Worm (Caenorhabditis elegans) whole organism, L3 larva: Measurements from ENCODE around the gene nlp-68.

Experiments
- R02D3.7 ChIP-seq: fragments of 150-350 bp; optimal IDR thresholded peaks from 2 replicates; lab custom pipeline; 2014; ENCODE audit warnings: missing biosample characterization, missing genetic modification characterization
- ama-1 ChIP-seq: fragments of 150-350 bp; optimal IDR thresholded peaks from 2 replicates; lab custom pipeline; 2018
- ceh-16 ChIP-seq: sonication (generic microtip); optimal IDR thresholded peaks from 2 replicates; lab custom pipeline; 2017; ENCODE audit warnings: missing biosample characterization, missing genetic modification characterization
- ceh-28 ChIP-seq: fragments of 150-350 bp; optimal IDR thresholded peaks from 2 replicates; lab custom pipeline; 2014; ENCODE audit warnings: missing biosample characterization, missing genetic modification reagents, missing genetic modification characterization
- ceh-82 ChIP-seq: fragments of 150-350 bp; optimal IDR thresholded peaks from 2 replicates; lab custom pipeline; 2014; ENCODE audit warnings: missing biosample characterization, missing genetic modification characterization
- ceh-9 ChIP-seq: sonication (generic microtip); optimal IDR thresholded peaks from 2 replicates; lab custom pipeline; 2018; ENCODE audit warnings: missing biosample characterization, missing genetic modification characterization
- egl-5 ChIP-seq: fragments of 150-350 bp; optimal IDR thresholded peaks from 2 replicates; lab custom pipeline; 2017; ENCODE audit warnings: missing biosample characterization, missing genetic modification reagents, missing genetic modification characterization, inconsistent platforms
- elt-1 ChIP-seq: fragments of 150-350 bp; optimal IDR thresholded peaks from 2 replicates; lab custom pipeline; 2014; ENCODE audit warnings: missing biosample characterization, missing genetic modification characterization
- elt-2 ChIP-seq: sonication (generic microtip); optimal IDR thresholded peaks from 2 replicates; lab custom pipeline; 2016; ENCODE audit warnings: missing genetic modification reagents, mild to moderate bottlenecking, missing genetic modification characterization, missing compliant biosample characterization
- elt-3 ChIP-seq, 3 experiments: fragments of 150-350 bp in 1 of 3; sonication (generic microtip) in 2 of 3; optimal IDR thresholded peaks; 2 replicates in 2 of 3; 4 replicates in 1 of 3; lab custom pipeline; 2014 to 2017; ENCODE audit warnings: missing biosample characterization in 3 of 3, missing genetic modification characterization in 3 of 3
- eor-1 ChIP-seq, 2 experiments: fragments of 150-350 bp; optimal IDR thresholded peaks; 2 replicates each; lab custom pipeline; 2014 to 2018; ENCODE audit warnings: missing biosample characterization in 2 of 2, missing genetic modification characterization in 2 of 2
- fkh-10 ChIP-seq: sonication (generic microtip); optimal IDR thresholded peaks from 2 replicates; lab custom pipeline; 2017; ENCODE audit warnings: missing biosample characterization, missing genetic modification reagents, missing genetic modification characterization
- fkh-2 ChIP-seq: fragments of 150-350 bp; optimal IDR thresholded peaks from 2 replicates; lab custom pipeline; 2014; ENCODE audit warnings: missing biosample characterization, missing genetic modification reagents, missing genetic modification characterization
- fos-1 ChIP-seq: fragments of 150-350 bp; optimal IDR thresholded peaks from 2 replicates; lab custom pipeline; 2014; ENCODE audit warnings: missing biosample characterization, missing genetic modification characterization
- hmg-11 ChIP-seq: sonication (generic microtip); optimal IDR thresholded peaks from 2 replicates; lab custom pipeline; 2016; ENCODE audit warnings: missing genetic modification characterization, missing compliant biosample characterization
- jun-1 ChIP-seq: fragments of 150-350 bp; optimal IDR thresholded peaks from 2 replicates; lab custom pipeline; 2014; ENCODE audit warnings: missing biosample characterization, missing genetic modification reagents, missing genetic modification characterization
- lin-15B ChIP-seq: fragments of 150-350 bp; optimal IDR thresholded peaks from 2 replicates; lab custom pipeline; 2014; ENCODE audit warnings: missing biosample characterization, missing genetic modification characterization
- lin-39 ChIP-seq: fragments of 150-350 bp; optimal IDR thresholded peaks from 2 replicates; lab custom pipeline; 2018; ENCODE audit warnings: missing biosample characterization, missing genetic modification reagents, missing genetic modification characterization
- lsy-12 ChIP-seq: sonication (generic microtip); optimal IDR thresholded peaks from 2 replicates; lab custom pipeline; 2016; ENCODE audit warnings: mild to moderate bottlenecking, missing genetic modification characterization, missing compliant biosample characterization
- mdl-1 ChIP-seq: fragments of 150-350 bp; optimal IDR thresholded peaks from 2 replicates; lab custom pipeline; 2014; ENCODE audit warnings: missing biosample characterization, missing genetic modification characterization
- nfya-1 ChIP-seq: sonication (generic microtip); optimal IDR thresholded peaks from 2 replicates; lab custom pipeline; 2017; ENCODE audit warnings: missing genetic modification characterization, mild to moderate bottlenecking, missing compliant biosample characterization, antibody characterized with exemption, moderate library complexity; ENCODE audit not compliant: insufficient read depth
- nhr-11 ChIP-seq: fragments of 150-350 bp; optimal IDR thresholded peaks from 2 replicates; lab custom pipeline; 2014; ENCODE audit warnings: missing biosample characterization, missing genetic modification characterization
- nhr-23 ChIP-seq: fragments of 150-350 bp; optimal IDR thresholded peaks from 2 replicates; lab custom pipeline; 2014; ENCODE audit warnings: missing biosample characterization, missing genetic modification reagents, missing genetic modification characterization
- nhr-25 ChIP-seq: sonication (generic microtip); optimal IDR thresholded peaks from 2 replicates; lab custom pipeline; 2017; ENCODE audit warnings: missing biosample characterization, missing genetic modification characterization
- nhr-28 ChIP-seq: fragments of 150-350 bp; optimal IDR thresholded peaks from 2 replicates; lab custom pipeline; 2014; ENCODE audit warnings: missing biosample characterization, missing genetic modification characterization
- nhr-43 ChIP-seq: sonication (generic microtip); optimal IDR thresholded peaks from 2 replicates; lab custom pipeline; 2016; ENCODE audit warnings: mild to moderate bottlenecking, missing genetic modification characterization, missing compliant biosample characterization; ENCODE audit not compliant: poor library complexity, severe bottlenecking
- nhr-67 ChIP-seq: fragments of 150-350 bp; optimal IDR thresholded peaks from 2 replicates; lab custom pipeline; 2014; ENCODE audit warnings: missing biosample characterization, missing genetic modification characterization
- nhr-76 ChIP-seq: fragments of 150-350 bp; sonication (generic microtip); optimal IDR thresholded peaks from 5 replicates; lab custom pipeline; 2014; ENCODE audit warnings: missing biosample characterization, missing genetic modification characterization
- nhr-77 ChIP-seq: fragments of 150-350 bp; optimal IDR thresholded peaks from 2 replicates; lab custom pipeline; 2014; ENCODE audit warnings: missing biosample characterization, missing genetic modification characterization
- pqm-1 ChIP-seq: fragments of 150-350 bp; optimal IDR thresholded peaks from 2 replicates; lab custom pipeline; 2017; ENCODE audit warnings: missing biosample characterization, missing genetic modification characterization, inconsistent platforms
- skn-1 ChIP-seq: fragments of 150-350 bp; optimal IDR thresholded peaks from 2 replicates; lab custom pipeline; 2014; ENCODE audit warnings: missing biosample characterization, missing genetic modification characterization
- snpc-4 ChIP-seq: fragments of 150-350 bp; optimal IDR thresholded peaks from 2 replicates; lab custom pipeline; 2014; ENCODE audit warnings: missing biosample characterization, missing genetic modification characterization
- unc-39 ChIP-seq: sonication (generic microtip); optimal IDR thresholded peaks from 4 replicates; lab custom pipeline; 2017; ENCODE audit warnings: missing biosample characterization, missing genetic modification characterization
- unc-62 ChIP-seq: fragments of 150-350 bp; sonication (generic microtip); optimal IDR thresholded peaks from 4 replicates; lab custom pipeline; 2014; ENCODE audit warnings: missing biosample characterization, missing genetic modification reagents, missing genetic modification characterization
- ztf-11 ChIP-seq: fragments of 150-350 bp; optimal IDR thresholded peaks from 2 replicates; lab custom pipeline; 2014; ENCODE audit warnings: missing biosample characterization, missing genetic modification characterization

Gene nlp-68

DNA sequence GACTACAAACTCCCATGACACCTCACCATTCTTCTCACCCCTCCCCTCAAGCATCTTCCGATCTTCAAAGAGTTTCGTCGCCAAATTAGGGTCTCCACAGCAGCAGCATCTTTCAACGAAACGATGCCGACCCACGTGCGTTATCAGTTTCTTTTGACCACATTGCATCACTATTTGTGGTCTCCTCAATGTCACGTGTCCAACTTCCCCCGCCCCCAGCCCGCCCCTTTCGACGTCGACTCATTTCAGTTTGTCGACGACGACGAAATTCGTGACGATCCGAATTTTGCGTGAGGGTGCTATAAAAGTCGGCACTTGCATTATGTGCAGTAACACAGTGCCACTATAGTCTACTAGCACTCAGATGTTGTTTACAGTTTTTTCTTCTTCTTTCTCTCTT is 4.8 kb downstream of the nlp-68 start (continued):
- TF ChIP-seq elt-3 (tag; optimal IDR thresholded peaks at IDR 0.05; lab: Kevin White, UChicago) (peak in 1 of 3 experiments; percentile 67), nhr-25 (peak; percentile 51)

DNA sequence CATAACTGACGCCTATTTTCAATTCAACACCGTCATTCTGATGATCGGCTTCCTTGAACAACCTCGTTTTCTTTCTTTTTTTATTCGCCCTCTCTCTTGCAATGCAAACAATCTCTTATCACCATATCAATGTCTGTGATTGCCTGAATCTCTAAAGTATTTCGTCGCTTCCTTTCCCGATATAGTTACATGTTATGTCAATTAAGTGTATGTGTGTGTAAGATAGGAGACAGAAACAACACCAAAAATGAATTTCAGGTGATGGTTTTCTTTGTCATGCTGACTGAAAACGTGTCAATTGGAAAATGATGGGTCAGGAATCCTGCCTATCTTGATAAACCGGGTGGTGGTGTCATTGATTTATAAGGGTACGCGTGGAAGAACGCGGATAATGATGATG is 5.7 kb downstream of the nlp-68 start:
- TF ChIP-seq nhr-77 (no peak), fos-1 (peak; percentile 16), nhr-25 (peak; percentile 57), nhr-76 (tag; lab: Kevin White, UChicago) (no peak), elt-3 (tag; optimal IDR thresholded peaks at IDR 0.05; lab: Kevin White, UChicago) (peak in 2 of 3 experiments; percentile 32 to 77), nhr-28 (tag; lab: Kevin White, UChicago) (no peak), pqm-1 (peak; percentile 94), ceh-28 (tag; lab: Kevin White, UChicago) (peak; percentile 22), nhr-43 (tag; lab: Kevin White, UChicago) (peak; percentile 40), elt-2 (tag; lab: Kevin White, UChicago) (peak; percentile 95), jun-1 (tag; lab: Kevin White, UChicago) (peak; percentile 59), ceh-82 (tag; lab: Kevin White, UChicago) (no peak), nfya-1 (peak; percentile 22), nhr-23 (peak; percentile 43)

DNA sequence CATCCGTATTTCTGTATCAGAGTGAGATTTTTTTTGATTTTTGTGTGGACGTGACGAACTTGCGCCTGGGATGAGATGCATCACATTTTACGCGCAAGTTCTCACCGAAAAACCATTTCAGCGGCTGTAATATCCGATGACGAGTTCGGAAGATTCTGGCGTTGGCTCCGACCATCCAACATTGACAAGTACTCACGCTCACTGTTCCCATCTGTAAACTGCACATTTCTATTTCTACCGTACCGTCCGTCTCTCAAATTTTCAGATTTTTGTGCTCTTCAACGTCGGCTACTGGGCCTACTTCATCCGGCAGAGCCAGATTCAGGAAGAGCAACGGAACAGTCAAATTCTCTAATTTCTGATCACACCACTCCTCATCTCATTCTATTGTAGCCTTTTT is 11.5 kb downstream of the nlp-68 start:
- TF ChIP-seq skn-1 (tag; lab: Kevin White, UChicago), result no peak
- TF ChIP-seq mdl-1, result no peak
- TF ChIP-seq ceh-16 (tag; lab: Kevin White, UChicago), result no peak
- TF ChIP-seq elt-2 (tag; lab: Kevin White, UChicago), result no peak
- no peak for TF ChIP-seq unc-39 (tag; lab: Kevin White, UChicago)
- TF ChIP-seq pqm-1, result no peak
- no peak for TF ChIP-seq fos-1
- TF ChIP-seq hmg-11 (tag; lab: Kevin White, UChicago), result no peak
- TF ChIP-seq unc-62, result no peak
- TF ChIP-seq R02D3.7 (tag; lab: Kevin White, UChicago), result no peak
- TF ChIP-seq fkh-10 (GFP tag; lab: Kevin White, UChicago), result no peak
- no peak for TF ChIP-seq eor-1 (tag; optimal IDR thresholded peaks at IDR 0.05; lab: Kevin White, UChicago)
- no peak for TF ChIP-seq lin-39 (tag; lab: Kevin White, UChicago)
- no peak for TF ChIP-seq lin-15B (tag; lab: Kevin White, UChicago)
- TF ChIP-seq ceh-82 (tag; lab: Kevin White, UChicago), result no peak
- TF ChIP-seq nhr-77, result no peak
- no peak for TF ChIP-seq lsy-12 (tag; lab: Kevin White, UChicago)
- TF ChIP-seq nhr-25, result no peak
- TF ChIP-seq fkh-2 (tag; lab: Kevin White, UChicago), result no peak
- TF ChIP-seq ztf-11 (tag; lab: Kevin White, UChicago), result no peak

DNA sequence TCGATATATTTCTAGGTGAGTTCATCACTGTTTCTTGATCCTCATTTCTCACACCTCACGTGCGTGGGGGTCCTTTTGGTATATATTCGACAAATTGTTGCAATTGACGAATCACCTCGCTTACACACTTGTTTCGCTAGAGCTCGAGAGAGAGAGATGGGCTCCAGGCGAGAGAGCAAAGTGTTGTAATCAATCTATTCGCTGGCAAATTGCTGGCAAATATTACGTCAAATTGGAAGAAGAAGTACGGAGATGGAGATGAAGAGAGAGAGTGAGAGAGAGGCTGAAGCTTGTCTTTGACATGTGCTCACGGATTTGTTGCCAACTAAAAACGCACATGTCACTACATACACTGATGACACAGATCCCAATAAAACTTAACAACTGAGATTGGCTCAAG is 13.0 kb downstream of the nlp-68 start:
- TF ChIP-seq mdl-1 (no peak), egl-5 (peak; percentile 34), lin-39 (tag; lab: Kevin White, UChicago) (peak; percentile 76), nfya-1 (peak; percentile 41), nhr-67 (tag; lab: Kevin White, UChicago) (no peak), nhr-11 (peak; percentile 50)

DNA sequence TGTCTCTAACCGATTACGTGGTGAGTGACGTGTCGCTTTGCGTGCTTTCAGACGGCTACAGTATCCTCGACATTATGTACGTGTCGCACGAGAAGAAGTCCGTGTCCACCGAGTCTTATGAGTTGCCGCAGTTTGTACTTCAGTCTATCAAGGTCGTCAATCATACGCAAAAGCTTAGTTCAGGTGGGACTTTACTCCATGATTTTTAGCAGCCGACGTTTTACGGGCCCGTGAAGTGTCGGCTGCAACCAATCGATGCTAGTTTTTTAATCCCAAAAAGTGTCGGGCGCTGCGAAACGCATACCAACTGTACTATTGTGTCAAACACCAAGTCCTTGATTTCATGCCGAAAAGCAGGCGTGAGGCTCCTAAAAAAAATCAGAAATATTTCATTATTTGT is 14.1 kb downstream of the nlp-68 start:
- TF ChIP-seq snpc-4 (tag; lab: Kevin White, UChicago) (peak; percentile 60), fos-1 (no peak)

DNA sequence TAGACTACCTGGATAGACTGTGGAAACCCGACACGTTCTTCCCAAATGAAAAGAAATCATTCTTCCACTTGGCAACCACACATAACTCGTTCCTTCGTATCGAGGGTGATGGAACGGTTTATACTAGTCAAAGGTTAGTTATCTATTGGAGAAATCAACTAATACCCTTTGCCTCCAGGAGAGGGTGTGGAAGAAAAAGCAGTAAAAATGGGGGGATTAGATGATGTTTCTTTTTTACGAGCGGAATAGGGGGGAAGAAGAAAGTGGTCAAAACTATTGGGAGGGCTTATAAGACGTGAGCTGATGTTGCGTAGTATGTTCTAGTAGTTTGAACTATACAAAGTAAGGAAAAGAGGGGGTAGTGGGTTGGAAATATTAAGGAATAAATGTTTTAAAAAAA is 15.9 kb downstream of the nlp-68 start:
- TF ChIP-seq elt-1 (peak; percentile 64), ceh-9 (tag; lab: Kevin White, UChicago) (no peak), ama-1 (no peak)
